Worm (Caenorhabditis elegans): ENCODE results near the gene sna-1.

sna-1 gene

DNA sequence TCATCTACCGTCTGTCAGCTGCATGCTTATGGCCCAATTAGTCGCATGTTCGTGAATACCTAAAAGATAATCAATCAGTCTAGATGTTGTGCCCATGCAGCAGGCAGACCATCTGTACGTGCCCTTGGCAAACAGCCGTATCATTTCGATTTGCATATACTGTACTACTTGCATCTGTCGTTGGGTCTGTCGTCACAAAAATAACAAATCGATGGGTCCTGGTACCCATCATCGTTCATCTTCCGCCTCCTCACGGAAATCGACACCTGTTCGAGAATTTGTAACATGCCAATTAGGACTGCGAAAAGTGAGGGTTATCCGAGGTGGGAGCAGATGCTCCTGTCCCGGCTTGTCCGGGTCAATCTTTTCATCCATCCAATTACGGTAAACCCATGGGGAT lies 27.2 kb downstream of the sna-1 start:
- TF ChIP-seq B0310.2 (tag; optimal IDR thresholded peaks at IDR 0.05), result no peak
- TF ChIP-seq sea-1 (GFP tag; conservative IDR thresholded peaks at IDR 0.05), result no peak
- no peak for TF ChIP-seq pes-1 (GFP tag; IDR thresholded peaks at IDR 0.05)

DNA sequence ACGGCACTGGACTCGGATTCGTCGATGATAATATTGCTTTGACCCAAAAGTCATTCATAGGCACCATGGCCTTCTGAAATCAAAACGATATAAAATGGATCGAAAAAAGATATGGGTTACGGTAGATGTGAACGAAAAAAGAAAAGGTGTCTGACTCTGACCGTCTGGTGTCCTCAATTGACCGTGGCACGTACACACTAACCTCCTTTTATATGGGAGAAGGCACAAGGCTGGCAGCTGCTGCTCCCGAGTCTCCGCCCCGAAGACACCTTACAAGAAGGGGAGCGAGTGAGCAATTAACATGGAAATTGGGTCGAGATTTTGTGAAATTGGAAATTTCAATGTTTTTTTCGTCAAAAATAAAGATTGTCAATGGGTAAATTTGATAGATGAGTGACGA lies 29.0 kb downstream of the sna-1 start, which contains the start of gene egl-46:
TSS of gene egl-46 (minus strand) at position 73 of the 400 bp plus-strand sequence.
- TF ChIP-seq hnd-1 (tag; optimal IDR thresholded peaks at IDR 0.05), result no peak
- no peak for TF ChIP-seq ceh-13 (GFP tag; optimal IDR thresholded peaks at IDR 0.05)
- TF ChIP-seq ets-7 (tag; optimal IDR thresholded peaks at IDR 0.05), result no peak
- no peak for TF ChIP-seq aly-1 (tag; optimal IDR thresholded peaks at IDR 0.05)
- TF ChIP-seq hmg-4 (GFP tag; optimal IDR thresholded peaks at IDR 0.05), result no peak
- TF ChIP-seq flt-1 (GFP tag; IDR thresholded peaks at IDR 0.05), result no peak
- no peak for TF ChIP-seq tbx-37 (GFP tag; conservative IDR thresholded peaks at IDR 0.05)
- TF ChIP-seq hmbx-1 (tag; optimal IDR thresholded peaks at IDR 0.05), result no peak
- no peak for TF ChIP-seq F13C5.2 (tag; optimal IDR thresholded peaks at IDR 0.05)
- no peak for TF ChIP-seq sea-1 (GFP tag; conservative IDR thresholded peaks at IDR 0.05)
- TF ChIP-seq scrt-1 (GFP tag; IDR thresholded peaks at IDR 0.05), result no peak
- no peak for TF ChIP-seq tra-4 (tag; optimal IDR thresholded peaks at IDR 0.05)
- TF ChIP-seq B0310.2 (tag; optimal IDR thresholded peaks at IDR 0.05), result no peak
- TF ChIP-seq ceh-36 (tag; optimal IDR thresholded peaks at IDR 0.05), result no peak
- TF ChIP-seq ama-1 (optimal IDR thresholded peaks at IDR 0.05), result no peak
- TF ChIP-seq tbx-11 (GFP tag; IDR thresholded peaks at IDR 0.05), result no peak
- no peak for TF ChIP-seq pes-1 (GFP tag; IDR thresholded peaks at IDR 0.05)

DNA sequence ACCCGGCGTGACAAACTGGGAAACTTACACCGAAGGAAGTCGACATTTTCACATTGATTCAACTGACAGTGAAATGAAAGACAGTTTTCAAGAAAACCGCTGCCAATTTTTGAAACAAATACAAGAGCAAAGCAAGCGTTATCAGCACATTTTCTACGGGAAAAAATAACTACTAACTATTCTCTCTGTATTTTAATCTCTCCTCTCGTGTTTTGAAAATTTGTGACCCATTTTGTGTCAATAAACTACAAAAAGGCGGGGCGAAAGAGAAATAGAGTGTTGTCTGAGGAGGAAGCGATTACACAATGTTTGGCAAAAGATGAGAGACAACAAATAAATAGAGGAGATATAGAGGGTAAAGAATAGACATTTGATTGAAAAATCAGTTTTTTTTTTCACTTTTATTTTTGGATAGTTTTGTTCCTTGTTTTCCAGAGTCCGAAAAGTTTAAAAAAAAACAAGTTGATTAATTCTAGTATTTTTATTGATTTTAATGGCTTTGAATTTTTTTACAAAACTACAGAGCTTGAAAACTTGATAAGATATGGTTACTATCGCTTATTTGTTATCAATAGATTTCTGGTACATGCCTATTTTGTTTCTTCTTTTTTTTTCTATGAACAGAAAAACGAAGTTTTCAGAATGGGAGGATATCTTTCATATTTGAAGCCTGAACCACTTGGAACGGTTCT lies 34.2 kb downstream of the sna-1 start, which contains the start of gene cest-34:
TSS of gene cest-34 (plus strand) at position 642 of the 692 bp plus-strand sequence.
- TF ChIP-seq hmbx-1 (tag; optimal IDR thresholded peaks at IDR 0.05) (no peak), ama-1 (optimal IDR thresholded peaks at IDR 0.05) (no peak), tbx-11 (GFP tag; IDR thresholded peaks at IDR 0.05) (no peak), ceh-13 (GFP tag; optimal IDR thresholded peaks at IDR 0.05) (no peak), tra-4 (tag; optimal IDR thresholded peaks at IDR 0.05) (no peak), aly-1 (tag; optimal IDR thresholded peaks at IDR 0.05) (no peak), ets-7 (tag; optimal IDR thresholded peaks at IDR 0.05) (no peak), scrt-1 (GFP tag; IDR thresholded peaks at IDR 0.05) (no peak), flt-1 (GFP tag; IDR thresholded peaks at IDR 0.05) (no peak), hnd-1 (tag; optimal IDR thresholded peaks at IDR 0.05) (no peak), pes-1 (GFP tag; IDR thresholded peaks at IDR 0.05) (no peak), F13C5.2 (tag; optimal IDR thresholded peaks at IDR 0.05) (no peak), tbx-37 (GFP tag; conservative IDR thresholded peaks at IDR 0.05) (no peak), ceh-36 (tag; optimal IDR thresholded peaks at IDR 0.05) (no peak), B0310.2 (tag; optimal IDR thresholded peaks at IDR 0.05) (no peak), sea-1 (GFP tag; conservative IDR thresholded peaks at IDR 0.05) (no peak), hmg-4 (GFP tag; optimal IDR thresholded peaks at IDR 0.05) (no peak)

DNA sequence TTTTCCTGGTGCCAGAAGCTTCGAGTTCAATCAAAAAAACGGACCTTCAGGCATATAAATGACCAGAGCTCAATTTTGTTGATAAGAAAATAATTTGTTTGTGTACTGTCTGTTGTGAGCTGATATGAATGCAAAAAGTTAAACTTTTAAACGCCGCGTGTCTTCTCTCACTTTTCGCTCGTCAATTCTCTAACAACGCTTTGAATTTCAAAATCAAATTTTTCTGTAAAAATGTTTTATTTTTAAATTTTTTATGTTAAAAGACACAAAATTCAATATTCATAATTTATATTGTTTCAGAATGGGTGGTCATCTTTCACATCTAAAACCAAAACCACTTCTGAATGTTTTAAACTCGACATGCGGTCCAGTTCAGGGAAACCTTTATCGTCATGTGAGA lies 36.5 kb downstream of the sna-1 start, which contains the start of gene cest-31:
TSS of gene cest-31 (plus strand) at position 301 of the 400 bp plus-strand sequence.
- no peak for TF ChIP-seq tbx-37 (GFP tag; conservative IDR thresholded peaks at IDR 0.05)
- TF ChIP-seq hnd-1 (tag; optimal IDR thresholded peaks at IDR 0.05), result no peak
- no peak for TF ChIP-seq pes-1 (GFP tag; IDR thresholded peaks at IDR 0.05)
- TF ChIP-seq ceh-13 (GFP tag; optimal IDR thresholded peaks at IDR 0.05), result no peak
- TF ChIP-seq F13C5.2 (tag; optimal IDR thresholded peaks at IDR 0.05), result no peak
- no peak for TF ChIP-seq flt-1 (GFP tag; IDR thresholded peaks at IDR 0.05)
- TF ChIP-seq tra-4 (tag; optimal IDR thresholded peaks at IDR 0.05), result no peak
- TF ChIP-seq ets-7 (tag; optimal IDR thresholded peaks at IDR 0.05), result no peak
- no peak for TF ChIP-seq tbx-11 (GFP tag; IDR thresholded peaks at IDR 0.05)
- TF ChIP-seq B0310.2 (tag; optimal IDR thresholded peaks at IDR 0.05), result no peak
- TF ChIP-seq scrt-1 (GFP tag; IDR thresholded peaks at IDR 0.05), result no peak
- no peak for TF ChIP-seq ceh-36 (tag; optimal IDR thresholded peaks at IDR 0.05)

DNA sequence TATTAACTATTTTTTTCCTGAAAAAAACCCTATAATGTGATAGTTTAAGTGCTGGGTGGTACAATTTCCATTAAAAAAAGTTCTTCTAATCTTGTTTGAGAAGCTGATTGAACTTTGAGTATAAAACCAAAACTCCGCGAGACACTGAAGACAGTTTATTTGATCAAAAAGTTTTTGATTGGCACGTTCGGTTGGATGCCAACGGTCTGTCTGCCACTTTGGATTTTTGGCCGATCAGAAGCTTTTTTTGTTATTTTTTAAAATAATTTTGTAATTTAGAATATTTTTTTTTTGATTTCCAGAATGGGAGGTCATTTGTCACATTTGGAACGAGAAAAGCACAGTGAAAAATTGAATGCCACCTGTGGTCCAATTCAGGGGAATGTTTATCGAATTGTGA lies 41.0 kb downstream of the sna-1 start, which contains the start of gene cest-28:
TSS of gene cest-28 (plus strand) at position 301 of the 400 bp plus-strand sequence.
- TF ChIP-seq flt-1 (GFP tag; IDR thresholded peaks at IDR 0.05) (no peak), ceh-36 (tag; optimal IDR thresholded peaks at IDR 0.05) (no peak), B0310.2 (tag; optimal IDR thresholded peaks at IDR 0.05) (no peak)

DNA sequence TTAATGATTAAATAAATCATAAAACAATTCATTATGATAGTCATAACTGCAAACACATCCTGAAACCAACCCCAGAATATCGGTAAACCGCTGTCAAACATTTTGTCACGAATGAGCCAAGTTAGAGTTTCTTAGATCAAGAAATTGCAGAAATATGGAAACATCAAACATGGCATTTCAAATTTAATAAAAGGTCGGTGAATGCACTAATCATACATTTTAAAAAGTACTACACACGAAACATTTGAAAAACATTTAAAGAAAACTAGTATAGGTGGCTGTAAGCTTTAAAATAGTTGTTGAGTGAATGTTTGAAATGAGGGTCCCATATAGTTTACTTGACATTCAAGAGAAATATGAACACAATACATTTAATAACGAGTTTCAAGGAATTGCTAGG lies 41.7 kb downstream of the sna-1 start, which contains the start of gene str-180:
TSS of gene str-180 (minus strand) at position 101 of the 400 bp plus-strand sequence.
- TF ChIP-seq hmg-4 (GFP tag; optimal IDR thresholded peaks at IDR 0.05) (no peak), pes-1 (GFP tag; IDR thresholded peaks at IDR 0.05) (no peak), scrt-1 (GFP tag; IDR thresholded peaks at IDR 0.05) (no peak), flt-1 (GFP tag; IDR thresholded peaks at IDR 0.05) (no peak), B0310.2 (tag; optimal IDR thresholded peaks at IDR 0.05) (no peak), ceh-13 (GFP tag; optimal IDR thresholded peaks at IDR 0.05) (no peak), tra-4 (tag; optimal IDR thresholded peaks at IDR 0.05) (no peak), ceh-36 (tag; optimal IDR thresholded peaks at IDR 0.05) (no peak), sea-1 (GFP tag; conservative IDR thresholded peaks at IDR 0.05) (no peak), ets-7 (tag; optimal IDR thresholded peaks at IDR 0.05) (no peak), tbx-37 (GFP tag; conservative IDR thresholded peaks at IDR 0.05) (no peak), aly-1 (tag; optimal IDR thresholded peaks at IDR 0.05) (no peak), hmbx-1 (tag; optimal IDR thresholded peaks at IDR 0.05) (no peak), tbx-11 (GFP tag; IDR thresholded peaks at IDR 0.05) (no peak), hnd-1 (tag; optimal IDR thresholded peaks at IDR 0.05) (no peak), F13C5.2 (tag; optimal IDR thresholded peaks at IDR 0.05) (no peak), ama-1 (optimal IDR thresholded peaks at IDR 0.05) (no peak)

DNA sequence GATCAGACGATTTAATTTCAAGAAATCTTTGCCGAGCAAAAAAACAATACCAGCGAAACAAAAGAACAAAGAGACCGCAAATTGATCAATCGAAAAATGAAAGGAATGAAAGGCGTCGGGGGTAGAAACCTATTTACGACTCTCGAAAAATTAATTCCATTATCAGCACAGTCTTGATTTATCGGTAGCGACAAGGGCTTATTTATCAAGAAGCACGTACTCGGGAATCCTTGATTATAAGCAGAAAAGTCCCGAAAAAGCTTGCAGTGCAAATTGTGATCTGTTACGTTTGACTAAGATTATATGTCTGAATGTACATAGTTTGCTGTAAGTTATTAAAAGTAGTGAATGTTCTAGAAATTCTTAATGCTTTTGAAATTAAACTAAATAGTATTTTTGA lies 43.9 kb downstream of the sna-1 start:
- TF ChIP-seq tra-4 (tag; optimal IDR thresholded peaks at IDR 0.05), result no peak
- no peak for TF ChIP-seq tbx-11 (GFP tag; IDR thresholded peaks at IDR 0.05)

All from whole organism, early embryonic.